Worm (Caenorhabditis elegans): Measurements from ENCODE around the gene T19C3.3.

ce11 chrIII:657241-657640, 42.9 kb upstream of the T19C3.3 start:
- no peak for TF ChIP-seq tbx-11 (GFP tag; IDR thresholded peaks at IDR 0.05)
- no peak for TF ChIP-seq tra-4 (tag; optimal IDR thresholded peaks at IDR 0.05)
- no peak for TF ChIP-seq hmbx-1 (tag; optimal IDR thresholded peaks at IDR 0.05)
- no peak for TF ChIP-seq ama-1 (optimal IDR thresholded peaks at IDR 0.05)
- TF ChIP-seq scrt-1 (GFP tag; IDR thresholded peaks at IDR 0.05): no peak
- TF ChIP-seq ceh-36 (tag; optimal IDR thresholded peaks at IDR 0.05): peak; percentile 20
- no peak for TF ChIP-seq ceh-13 (GFP tag; optimal IDR thresholded peaks at IDR 0.05)
- TF ChIP-seq hnd-1 (tag; optimal IDR thresholded peaks at IDR 0.05): no peak
- TF ChIP-seq sea-1 (GFP tag; conservative IDR thresholded peaks at IDR 0.05): no peak
- no peak for TF ChIP-seq tbx-37 (GFP tag; conservative IDR thresholded peaks at IDR 0.05)
- TF ChIP-seq pes-1 (GFP tag; IDR thresholded peaks at IDR 0.05): no peak
- TF ChIP-seq B0310.2 (tag; optimal IDR thresholded peaks at IDR 0.05): no peak
- no peak for TF ChIP-seq F13C5.2 (tag; optimal IDR thresholded peaks at IDR 0.05)
- no peak for TF ChIP-seq ets-7 (tag; optimal IDR thresholded peaks at IDR 0.05)
